Fruit fly (Drosophila melanogaster) whole organism, wandering third instar larva: ENCODE measurements around the gene ct.
A peak's percentile ranks its signal among the peaks of the same experiment; 100 is the strongest.

Experiments
- CG9705 ChIP-seq: fragments of 200-800 bp; sonication (Bioruptor generic); optimal IDR thresholded peaks from 2 replicates; lab custom pipeline; 2018; ENCODE audit warnings: missing biosample characterization, mild to moderate bottlenecking, missing genetic modification characterization
- Dif ChIP-seq: fragments of 200-275, 200-300 bp; sonication (Bioruptor generic); optimal IDR thresholded peaks from 2 replicates; lab custom pipeline; 2018; ENCODE audit warnings: missing biosample characterization, missing genetic modification characterization; ENCODE audit not compliant: partially characterized antibody
- GATAd ChIP-seq: sonication (Bioruptor generic); optimal IDR thresholded peaks from 2 replicates; lab custom pipeline; 2016; ENCODE audit warnings: missing biosample characterization, missing genetic modification characterization
- Hr83 ChIP-seq: fragments of 200-300 bp; sonication (Bioruptor generic); optimal IDR thresholded peaks from 2 replicates; lab custom pipeline; 2016; ENCODE audit warnings: missing biosample characterization, mild to moderate bottlenecking, missing genetic modification characterization, moderate library complexity; ENCODE audit not compliant: poor library complexity, severe bottlenecking
- Mio ChIP-seq: sonication (Bioruptor generic); optimal IDR thresholded peaks from 2 replicates; lab custom pipeline; 2016; ENCODE audit warnings: missing biosample characterization, missing genetic modification characterization
- N ChIP-seq: fragments of >200 bp; optimal IDR thresholded peaks from 2 replicates; lab custom pipeline; 2018; ENCODE audit warnings: missing biosample characterization, missing external identifiers, missing genetic modification characterization
- Sp1 ChIP-seq: fragments of 200-800 bp; sonication (Bioruptor generic); optimal IDR thresholded peaks from 3 replicates; lab custom pipeline; 2019; ENCODE audit warnings: missing biosample characterization, mild to moderate bottlenecking, missing genetic modification characterization, moderate library complexity
- br ChIP-seq: fragments of 200-800 bp; sonication (Bioruptor generic); optimal IDR thresholded peaks from 2 replicates; lab custom pipeline; 2016; ENCODE audit warnings: missing biosample characterization, missing genetic modification characterization
- dl ChIP-seq, 2 experiments: fragments of 175-275, 200-275 bp in 1 of 2; fragments of 200-275 bp in 1 of 2; sonication (Bioruptor generic); optimal IDR thresholded peaks; lab custom pipeline; 2018; ENCODE audit warnings: mild to moderate bottlenecking in 2 of 2, missing biosample characterization in 2 of 2, missing genetic modification characterization in 2 of 2, moderate library complexity in 2 of 2; ENCODE audit not compliant: partially characterized antibody in 2 of 2, insufficient read depth in 1 of 2
- lola ChIP-seq: fragments of >200 bp; optimal IDR thresholded peaks from 2 replicates; lab custom pipeline; 2017; ENCODE audit warnings: missing biosample characterization, missing genetic modification characterization
- usp ChIP-seq: fragments of >200 bp; optimal IDR thresholded peaks from 2 replicates; lab custom pipeline; 2017; ENCODE audit warnings: missing biosample characterization, missing genetic modification characterization

- TF ChIP-seq N (GFP tag; lab: Kevin White, UChicago) (no peak), CG9705 (GFP tag; lab: Kevin White, UChicago) (no peak), usp (GFP tag; lab: Kevin White, UChicago) (no peak), GATAd (GFP tag; lab: Kevin White, UChicago) (no peak), Sp1 (GFP tag; lab: Kevin White, UChicago) (peak; percentile 5), lola (GFP tag; lab: Kevin White, UChicago) (no peak), br (GFP tag; lab: Kevin White, UChicago) (peak; percentile 31), Mio (GFP tag; lab: Kevin White, UChicago) (no peak), Hr83 (no peak), Dif (no peak), dl (GFP tag; optimal IDR thresholded peaks at IDR 0.05; lab: Kevin White, UChicago; ENCODE audit: insufficient read depth in 1 of 2, partially characterized antibody in 2 of 2) (no peak)
Measured at dm6 chrX:7618195-7618594, 10.0 kb downstream of the ct start.
